Fruit fly (Drosophila melanogaster) S2 (cell line): ENCODE data around the gene CG46244.

Experiments used
- CG8478 ChIP-seq: fragments of >200 bp; optimal IDR thresholded peaks from 2 replicates; lab custom pipeline; 2018
- CTCF ChIP-seq, 2 experiments: fragments of >200 bp; optimal IDR thresholded peaks; 2 replicates each; lab custom pipeline; 2018

- TF ChIP-seq CTCF (optimal IDR thresholded peaks at IDR 0.05; lab: Kevin White, UChicago) = no peak
- TF ChIP-seq CG8478 (lab: Kevin White, UChicago) = no peak
Observed at dm6 chr2L:19565233-19565898, 41.0 kb upstream of the CG46244 start, which contains the start of gene CG13077.
